Worm (Caenorhabditis elegans) whole organism, L4 larva: ENCODE measurements around the gene C16C8.10.

Source experiments
- Y105C5A.15 ChIP-seq: fragments of 200-800 bp; sonication (Bioruptor generic); IDR thresholded peaks from 2 replicates; pipeline ENCODE4 v1.3.6; 2022; ENCODE audit warnings: missing genetic modification characterization, missing compliant biosample characterization
- daf-12 ChIP-seq: fragments of 150-350 bp; optimal IDR thresholded peaks from 2 replicates; lab custom pipeline; 2014; ENCODE audit warnings: missing biosample characterization, missing genetic modification reagents, missing genetic modification characterization
- egl-27 ChIP-seq: sonication (generic microtip); optimal IDR thresholded peaks from 3 replicates; lab custom pipeline; 2017; ENCODE audit warnings: missing biosample characterization, missing genetic modification reagents, missing genetic modification characterization
- lir-3 ChIP-seq: sonication (generic microtip); optimal IDR thresholded peaks from 2 replicates; lab custom pipeline; 2016; ENCODE audit warnings: mild to moderate bottlenecking, missing genetic modification characterization, missing compliant biosample characterization
- nhr-76 ChIP-seq: fragments of 150-350 bp; optimal IDR thresholded peaks from 2 replicates; lab custom pipeline; 2014; ENCODE audit warnings: missing biosample characterization, missing genetic modification characterization
- snpc-4 ChIP-seq: fragments of 150-350 bp; optimal IDR thresholded peaks from 2 replicates; lab custom pipeline; 2014; ENCODE audit warnings: missing biosample characterization, missing genetic modification characterization
- tag-97 ChIP-seq: fragments of 200-800 bp; sonication (Bioruptor generic); IDR thresholded peaks from 2 replicates; pipeline ENCODE4 v1.3.6; 2022; ENCODE audit warnings: missing genetic modification characterization, missing compliant biosample characterization

ce11 chrII:3512240-3512639, 47.8 kb upstream of the C16C8.10 start, which contains the start of gene Y49F6B.19:
- TF ChIP-seq egl-27 (tag; lab: Kevin White, UChicago), result no peak
- TF ChIP-seq lir-3, result no peak
- no peak for TF ChIP-seq Y105C5A.15
- no peak for TF ChIP-seq daf-12 (tag; lab: Kevin White, UChicago)
- TF ChIP-seq tag-97 (GFP tag; lab: Robert Waterston, UW), result no peak
- no peak for TF ChIP-seq snpc-4 (tag; lab: Kevin White, UChicago)
- TF ChIP-seq nhr-76, result no peak
